Worm (Caenorhabditis elegans) whole organism, L1 larva: ENCODE measurements around the gene fbxa-114.

ENCODE experiments used
- blmp-1 ChIP-seq: fragments of 150-350 bp; optimal IDR thresholded peaks from 2 replicates; lab custom pipeline; 2014; ENCODE audit warnings: missing biosample characterization, missing genetic modification characterization
- elt-2 ChIP-seq: sonication (generic microtip); optimal IDR thresholded peaks from 2 replicates; lab custom pipeline; 2016; ENCODE audit warnings: missing genetic modification characterization, mild to moderate bottlenecking, inconsistent platforms, missing compliant biosample characterization, missing genetic modification reagents
- nhr-28 ChIP-seq: fragments of 150-350 bp; optimal IDR thresholded peaks from 2 replicates; lab custom pipeline; 2014; ENCODE audit warnings: missing biosample characterization, missing genetic modification characterization
- nhr-47 ChIP-seq: sonication (generic microtip); optimal IDR thresholded peaks from 2 replicates; lab custom pipeline; 2016; ENCODE audit warnings: mild to moderate bottlenecking, missing genetic modification characterization, moderate library complexity, missing compliant biosample characterization
- pqm-1 ChIP-seq: sonication (generic microtip); optimal IDR thresholded peaks from 3 replicates; lab custom pipeline; 2017; ENCODE audit warnings: missing biosample characterization, missing genetic modification characterization
- rnt-1 ChIP-seq: sonication (generic microtip); optimal IDR thresholded peaks from 2 replicates; lab custom pipeline; 2016; ENCODE audit warnings: mild to moderate bottlenecking, missing genetic modification characterization, moderate library complexity, missing compliant biosample characterization
- unc-30 ChIP-seq: sonication (generic microtip); optimal IDR thresholded peaks from 2 replicates; lab custom pipeline; 2017; ENCODE audit warnings: missing biosample characterization, missing genetic modification characterization
- ztf-11 ChIP-seq, 2 experiments: sonication (generic microtip); optimal IDR thresholded peaks; 2 replicates each; lab custom pipeline; 2016 to 2017; ENCODE audit warnings: missing genetic modification characterization in 2 of 2, missing biosample characterization in 1 of 2, missing compliant biosample characterization in 1 of 2

DNA sequence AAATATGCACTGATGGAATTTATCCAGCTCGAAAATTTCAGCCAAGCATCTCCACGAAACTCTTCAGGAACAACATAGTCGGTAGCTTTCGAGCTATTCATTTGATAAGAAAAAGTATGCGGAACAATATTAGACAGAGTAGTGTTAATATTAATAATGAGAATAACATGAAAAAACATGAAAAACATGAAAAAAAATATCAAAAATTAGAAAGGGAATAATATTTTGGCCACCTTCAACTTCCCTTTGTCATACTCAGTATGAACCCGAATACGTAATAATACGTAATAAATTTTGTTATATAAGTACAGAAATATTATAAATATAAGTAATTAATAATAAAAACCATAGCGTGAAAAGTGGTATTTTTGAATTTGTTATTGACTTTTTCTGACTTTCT lies 29.5 kb upstream of the fbxa-114 start, which contains the start of gene srw-39:
- no peak for TF ChIP-seq ztf-11 (tag; optimal IDR thresholded peaks at IDR 0.05; lab: Kevin White, UChicago)
- no peak for TF ChIP-seq elt-2 (tag; lab: Kevin White, UChicago)
- TF ChIP-seq nhr-47 (tag; lab: Kevin White, UChicago): no peak
- no peak for TF ChIP-seq unc-30 (tag; lab: Kevin White, UChicago)
- no peak for TF ChIP-seq blmp-1 (tag; lab: Kevin White, UChicago)
- no peak for TF ChIP-seq pqm-1
- no peak for TF ChIP-seq rnt-1
- no peak for TF ChIP-seq nhr-28 (tag; lab: Kevin White, UChicago)
